Worm (Caenorhabditis elegans): ENCODE measurements around the gene octr-1.

DNA sequence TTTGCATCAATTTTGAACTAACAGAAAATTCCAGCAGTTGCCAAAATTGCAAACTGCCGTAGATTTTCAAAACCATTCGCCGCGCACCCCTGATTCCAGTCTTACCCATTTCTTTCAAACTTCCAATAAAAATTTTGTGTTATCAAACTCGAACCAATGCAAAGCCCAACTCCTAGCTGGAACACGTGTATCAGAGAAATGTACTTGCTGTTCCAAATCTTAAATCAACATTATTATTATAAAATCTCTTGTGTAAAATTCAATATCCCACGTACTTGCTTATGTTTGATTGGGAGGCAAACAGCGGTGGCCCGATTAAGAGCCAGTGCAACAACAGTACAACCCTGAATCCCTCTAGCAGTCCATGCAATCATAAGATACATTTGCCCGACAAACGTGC is 33.1 kb upstream of the octr-1 start:
- no peak for TF ChIP-seq lin-13 (GFP tag; optimal IDR thresholded peaks at IDR 0.05)
- TF ChIP-seq mdl-1 (tag; optimal IDR thresholded peaks at IDR 0.05), result no peak
- TF ChIP-seq nhr-12 (tag; optimal IDR thresholded peaks at IDR 0.05), result no peak
- TF ChIP-seq snpc-4 (tag; optimal IDR thresholded peaks at IDR 0.05), result no peak
- TF ChIP-seq nhr-90 (tag; optimal IDR thresholded peaks at IDR 0.05; ENCODE audit: poor library complexity), result no peak
- TF ChIP-seq unc-30 (tag; optimal IDR thresholded peaks at IDR 0.05), result no peak
- no peak for TF ChIP-seq tbx-2 (tag; optimal IDR thresholded peaks at IDR 0.05)
- TF ChIP-seq fkh-10 (GFP tag; optimal IDR thresholded peaks at IDR 0.05), result no peak
- TF ChIP-seq sptf-1 (tag; optimal IDR thresholded peaks at IDR 0.05), result no peak
- TF ChIP-seq vab-15 (tag; optimal IDR thresholded peaks at IDR 0.05), result no peak
- no peak for TF ChIP-seq unc-86 (tag; optimal IDR thresholded peaks at IDR 0.05)

Data from whole organism, L1 larva.